Fruit fly (Drosophila melanogaster): ENCODE results near the gene BicD.
A peak's percentile ranks its signal among the peaks of the same experiment; 100 is the strongest.

BicD gene

dm6 chr2L:17500946-17501451 is 28.0 kb upstream of the BicD start, which contains the start of the genes mEFTs and Dhc36C (continued):
- TF ChIP-seq vvl (GFP tag; IDR thresholded peaks at IDR 0.05) (peak; percentile 18; the same call in 1 of the 2 replicates), nerfin-2 (GFP tag; IDR thresholded peaks at IDR 0.05; ENCODE audit: partially characterized antibody) (peak; percentile 69), pfk (GFP tag; optimal IDR thresholded peaks at IDR 0.05) (no peak), Max (GFP tag; optimal IDR thresholded peaks at IDR 0.05) (peak; percentile 70), Ets65A (GFP tag) (peak; percentile 35), zen2 (GFP tag; IDR thresholded peaks at IDR 0.05; ENCODE audit: partially characterized antibody) (peak; percentile 82; the same call in 2 of the 3 replicates), Lhr (GFP tag; optimal IDR thresholded peaks at IDR 0.05) (peak; percentile 58), gfzf (GFP tag; optimal IDR thresholded peaks at IDR 0.05) (peak; percentile 43), CG31365 (tag; optimal IDR thresholded peaks at IDR 0.05) (no peak), fd96Cb (tag; optimal IDR thresholded peaks at IDR 0.05) (no peak), Opbp (GFP tag; IDR thresholded peaks at IDR 0.05; ENCODE audit: partially characterized antibody) (peak; percentile 95), CG8944 (GFP tag; optimal IDR thresholded peaks at IDR 0.05) (no peak), CG7928 (GFP tag; optimal IDR thresholded peaks at IDR 0.05) (no peak), wek (GFP tag; optimal IDR thresholded peaks at IDR 0.05) (no peak), crp (GFP tag; optimal IDR thresholded peaks at IDR 0.05) (peak; percentile 82 to 97), slbo (GFP tag; IDR thresholded peaks at IDR 0.05) (peak; percentile 39), zen (tag; optimal IDR thresholded peaks at IDR 0.05) (peak; percentile 51), CG13624 (GFP tag; optimal IDR thresholded peaks at IDR 0.05) (no peak), CG17385 (GFP tag; optimal IDR thresholded peaks at IDR 0.05) (no peak), stwl (tag; optimal IDR thresholded peaks at IDR 0.05) (peak; percentile 70), hkb (optimal IDR thresholded peaks at IDR 0.05) (no peak), hkb (GFP tag; IDR thresholded peaks at IDR 0.05) (peak; percentile 21; the same call in 1 of the 2 replicates), Dll (GFP tag; IDR thresholded peaks at IDR 0.05; ENCODE audit: partially characterized antibody) (peak; percentile 87), Hr3 (GFP tag; optimal IDR thresholded peaks at IDR 0.05) (no peak), ken (GFP tag; IDR thresholded peaks at IDR 0.05) (no peak), sens (GFP tag) (peak; percentile 45), CG4617 (GFP tag; optimal IDR thresholded peaks at IDR 0.05; ENCODE audit: borderline replicate concordance) (peak; percentile 46), oc (tag; optimal IDR thresholded peaks at IDR 0.05) (no peak), fru (optimal IDR thresholded peaks at IDR 0.05) (no peak), Ets97D (GFP tag; optimal IDR thresholded peaks at IDR 0.05) (peak; percentile 66), Bgb (GFP tag; IDR thresholded peaks at IDR 0.05; ENCODE audit: partially characterized antibody) (peak; percentile 92), CG6791 (GFP tag; IDR thresholded peaks at IDR 0.05; ENCODE audit: partially characterized antibody) (peak; percentile 90), phol (tag; optimal IDR thresholded peaks at IDR 0.05) (peak; percentile 56)

- no peak for TF ChIP-seq CG1792 (GFP tag; optimal IDR thresholded peaks at IDR 0.05)
- no peak for TF ChIP-seq toy (GFP tag; IDR thresholded peaks at IDR 0.05)
- no peak for TF ChIP-seq CG2875 (GFP tag; optimal IDR thresholded peaks at IDR 0.05)
- peak; percentile 2 for TF ChIP-seq sens (GFP tag)
- no peak for TF ChIP-seq Ssrp (tag; optimal IDR thresholded peaks at IDR 0.05)
- TF ChIP-seq GATAe (GFP tag; conservative IDR thresholded peaks at IDR 0.05): no peak
Measured at dm6 chr2L:17498721-17499120, 25.7 kb upstream of the BicD start, which contains the start of gene CG15142. CG15142 (minus strand) TSS chr2L:17498821.

dm6 chr2L:17497108-17497507 is 24.1 kb upstream of the BicD start, which contains the start of gene qua:
qua (minus strand) TSS chr2L:17497208.
- TF ChIP-seq D19B (GFP tag; optimal IDR thresholded peaks at IDR 0.05) (peak; percentile 33), CG2129 (GFP tag; IDR thresholded peaks at IDR 0.05; ENCODE audit: partially characterized antibody) (no peak), da (GFP tag; optimal IDR thresholded peaks at IDR 0.05) (no peak), Tbp (GFP tag; optimal IDR thresholded peaks at IDR 0.05) (no peak), bcd (GFP tag; optimal IDR thresholded peaks at IDR 0.05) (no peak), CG1603 (tag; optimal IDR thresholded peaks at IDR 0.05) (peak; percentile 5), Med (GFP tag) (peak; percentile 16), dpn (GFP tag; optimal IDR thresholded peaks at IDR 0.05) (no peak), row (GFP tag; IDR thresholded peaks at IDR 0.05) (0 out of 3 replicates have a peak, but pooled peaks have one; percentile 20), prd (optimal IDR thresholded peaks at IDR 0.05) (no peak), prd (GFP tag; IDR thresholded peaks at IDR 0.05) (peak; percentile 4; the same call in 1 of the 3 replicates), zen (tag; optimal IDR thresholded peaks at IDR 0.05) (peak; percentile 10), Oli (tag; optimal IDR thresholded peaks at IDR 0.05) (no peak)

Measured in whole organism, embryonic.